Worm (Caenorhabditis elegans): ENCODE measurements around the gene Y41C4A.32.

Y41C4A.32 gene

ce11 chrIII:11746718-11747117 lies 25.2 kb downstream of the Y41C4A.32 start, which contains the start of gene mrt-2 (continued):
- no peak for TF ChIP-seq egl-27 (tag; optimal IDR thresholded peaks at IDR 0.05)
- TF ChIP-seq tbx-2 (tag; optimal IDR thresholded peaks at IDR 0.05) = peak; percentile 94
- no peak for TF ChIP-seq nhr-84 (tag; optimal IDR thresholded peaks at IDR 0.05)
- TF ChIP-seq irx-1 (tag; optimal IDR thresholded peaks at IDR 0.05) = peak; percentile 96
- no peak for TF ChIP-seq rnt-1 (tag; optimal IDR thresholded peaks at IDR 0.05)
- no peak for TF ChIP-seq unc-30 (tag; optimal IDR thresholded peaks at IDR 0.05)
- peak; percentile 39 for TF ChIP-seq zip-4 (GFP tag; optimal IDR thresholded peaks at IDR 0.05)
- TF ChIP-seq mef-2 (tag; optimal IDR thresholded peaks at IDR 0.05) = no peak
- TF ChIP-seq aha-1 (tag; optimal IDR thresholded peaks at IDR 0.05) = no peak
- TF ChIP-seq ets-5 (GFP tag; IDR thresholded peaks at IDR 0.05) = no peak
- peak; percentile 23 for TF ChIP-seq fkh-10 (GFP tag; optimal IDR thresholded peaks at IDR 0.05)
- TF ChIP-seq grh-1 (GFP tag; IDR thresholded peaks at IDR 0.05) = peak; percentile 82
- TF ChIP-seq unc-86 (tag; optimal IDR thresholded peaks at IDR 0.05) = peak; percentile 79
- no peak for TF ChIP-seq ama-1 (optimal IDR thresholded peaks at IDR 0.05)
- TF ChIP-seq unc-130 (tag; optimal IDR thresholded peaks at IDR 0.05) = peak; percentile 76
- TF ChIP-seq C16A3.4 (tag; optimal IDR thresholded peaks at IDR 0.05) = peak; percentile 68
- peak; percentile 97 for TF ChIP-seq egl-13 (tag; optimal IDR thresholded peaks at IDR 0.05)
- TF ChIP-seq sox-4 (tag; optimal IDR thresholded peaks at IDR 0.05) = peak; percentile 93
- TF ChIP-seq nhr-19 (GFP tag; conservative IDR thresholded peaks at IDR 0.05) = peak; percentile 90
- no peak for TF ChIP-seq unc-62 (GFP tag; optimal IDR thresholded peaks at IDR 0.05)
- TF ChIP-seq fos-1 (tag; optimal IDR thresholded peaks at IDR 0.05) = peak; percentile 48
- peak; percentile 54 for TF ChIP-seq F16B12.6 (tag; optimal IDR thresholded peaks at IDR 0.05)
- no peak for TF ChIP-seq lir-3 (tag; optimal IDR thresholded peaks at IDR 0.05; ENCODE audit: poor library complexity)
- peak; percentile 6 for TF ChIP-seq ceh-63 (GFP tag; optimal IDR thresholded peaks at IDR 0.05)
- TF ChIP-seq hpl-2 (GFP tag; optimal IDR thresholded peaks at IDR 0.05) = no peak
- peak; percentile 79 for TF ChIP-seq mep-1 (tag; optimal IDR thresholded peaks at IDR 0.05)
- TF ChIP-seq lin-14 (GFP tag; optimal IDR thresholded peaks at IDR 0.05) = no peak
- peak; percentile 84 for TF ChIP-seq swsn-7 (tag; optimal IDR thresholded peaks at IDR 0.05)
- TF ChIP-seq ztf-11 (tag; optimal IDR thresholded peaks at IDR 0.05) = peak in 1 of 2 experiments; percentile 95
- no peak for TF ChIP-seq nhr-76 (tag; optimal IDR thresholded peaks at IDR 0.05)
- peak; percentile 97 for TF ChIP-seq nhr-85 (tag)
- peak; percentile 14 for TF ChIP-seq nhr-77 (tag; optimal IDR thresholded peaks at IDR 0.05)
- peak; percentile 64 for TF ChIP-seq vab-15 (tag; optimal IDR thresholded peaks at IDR 0.05)

DNA sequence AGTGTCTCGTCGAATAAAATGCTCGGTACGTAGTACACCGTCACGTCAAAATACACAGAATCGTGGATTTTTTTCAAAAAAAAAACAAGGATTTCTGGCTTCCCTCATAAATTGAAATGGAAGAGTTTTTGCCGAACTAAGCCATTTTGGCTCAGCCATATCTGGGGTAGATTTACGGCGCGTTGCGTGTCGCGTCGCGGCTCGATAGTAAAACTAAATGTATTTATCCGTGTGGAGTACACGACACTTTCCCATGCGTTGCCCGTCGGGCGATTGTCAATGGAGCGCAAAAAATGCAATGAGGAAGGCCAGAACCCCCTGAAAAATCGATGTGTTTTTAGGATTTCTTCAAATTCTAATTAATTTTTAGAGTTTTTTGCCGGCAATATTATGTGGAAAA lies 28.7 kb downstream of the Y41C4A.32 start:
- TF ChIP-seq nhr-85 (tag) = no peak
- TF ChIP-seq mef-2 (tag; optimal IDR thresholded peaks at IDR 0.05) = no peak
- no peak for TF ChIP-seq pag-3 (tag; optimal IDR thresholded peaks at IDR 0.05; ENCODE audit: borderline replicate concordance, insufficient read depth)
- no peak for TF ChIP-seq ceh-82 (tag; optimal IDR thresholded peaks at IDR 0.05)
- TF ChIP-seq egl-27 (tag; optimal IDR thresholded peaks at IDR 0.05) = no peak
- no peak for TF ChIP-seq nhr-84 (tag; optimal IDR thresholded peaks at IDR 0.05)
- no peak for TF ChIP-seq ceh-90 (tag; optimal IDR thresholded peaks at IDR 0.05)
- no peak for TF ChIP-seq skn-1 (tag; optimal IDR thresholded peaks at IDR 0.05)
- TF ChIP-seq lsy-2 (tag; optimal IDR thresholded peaks at IDR 0.05) = no peak
- TF ChIP-seq pqm-1 (tag; optimal IDR thresholded peaks at IDR 0.05) = no peak
- TF ChIP-seq tbx-2 (tag; optimal IDR thresholded peaks at IDR 0.05) = no peak
- TF ChIP-seq irx-1 (tag; optimal IDR thresholded peaks at IDR 0.05) = no peak
- TF ChIP-seq nhr-20 (tag; optimal IDR thresholded peaks at IDR 0.05) = no peak
- TF ChIP-seq grh-1 (GFP tag; IDR thresholded peaks at IDR 0.05) = no peak

DNA sequence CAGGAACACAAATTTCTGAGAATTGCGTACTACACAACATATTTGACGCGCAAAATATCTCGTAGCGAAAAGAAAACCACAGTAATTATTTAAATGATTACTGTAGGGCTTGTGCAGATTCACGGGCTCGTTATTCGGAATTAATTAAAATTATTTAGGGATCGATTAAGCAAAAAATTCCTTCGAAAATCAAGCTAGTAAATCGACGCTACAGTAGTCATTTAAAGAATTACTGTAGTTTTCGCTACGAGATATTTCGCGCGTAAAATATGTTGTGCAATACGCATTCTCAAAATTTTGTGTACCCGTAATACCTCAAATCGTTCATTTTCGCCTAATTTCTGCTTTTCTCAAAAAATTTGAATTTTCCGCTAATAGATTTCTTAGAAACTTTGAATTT lies 29.3 kb downstream of the Y41C4A.32 start:
- TF ChIP-seq nhr-76 (tag; optimal IDR thresholded peaks at IDR 0.05) (no peak), F16B12.6 (tag; optimal IDR thresholded peaks at IDR 0.05) (no peak), irx-1 (tag; optimal IDR thresholded peaks at IDR 0.05) (no peak), sptf-1 (tag; optimal IDR thresholded peaks at IDR 0.05) (no peak)

Measured in whole organism, L1 larva.